Worm (Caenorhabditis elegans) whole organism, late embryonic: Measurements from ENCODE around the gene irld-38.

ENCODE experiments used
- C08G9.2 ChIP-seq: sonication (generic microtip); optimal IDR thresholded peaks from 2 replicates; lab custom pipeline; 2016; ENCODE audit warnings: mild to moderate bottlenecking, missing genetic modification characterization, moderate library complexity, missing compliant biosample characterization
- K02D7.2 ChIP-seq: sonication (generic microtip); optimal IDR thresholded peaks from 2 replicates; lab custom pipeline; 2017; ENCODE audit warnings: mild to moderate bottlenecking, missing genetic modification characterization, missing compliant biosample characterization
- Y22D7AL.16 ChIP-seq: sonication (generic microtip); optimal IDR thresholded peaks from 2 replicates; lab custom pipeline; 2016; ENCODE audit warnings: missing genetic modification characterization, missing compliant biosample characterization
- ama-1 ChIP-seq: fragments of 150-350 bp; optimal IDR thresholded peaks from 2 replicates; lab custom pipeline; 2014
- ceh-18 ChIP-seq: sonication (generic microtip); optimal IDR thresholded peaks from 2 replicates; lab custom pipeline; 2016; ENCODE audit warnings: missing genetic modification characterization, missing compliant biosample characterization
- ceh-24 ChIP-seq: sonication (generic microtip); optimal IDR thresholded peaks from 2 replicates; lab custom pipeline; 2016; ENCODE audit warnings: mild to moderate bottlenecking, missing genetic modification characterization, missing compliant biosample characterization
- ceh-30 ChIP-seq: fragments of 150-350 bp; optimal IDR thresholded peaks from 2 replicates; lab custom pipeline; 2014; ENCODE audit warnings: missing biosample characterization, missing genetic modification characterization
- ceh-48 ChIP-seq: sonication (generic microtip); optimal IDR thresholded peaks from 2 replicates; lab custom pipeline; 2016; ENCODE audit warnings: missing genetic modification characterization, inconsistent platforms, missing compliant biosample characterization
- dve-1 ChIP-seq: sonication (generic microtip); optimal IDR thresholded peaks from 2 replicates; lab custom pipeline; 2017; ENCODE audit warnings: antibody characterized with exemption, mild to moderate bottlenecking, missing genetic modification characterization, missing compliant biosample characterization
- elt-4 ChIP-seq: sonication (generic microtip); optimal IDR thresholded peaks from 2 replicates; lab custom pipeline; 2016; ENCODE audit warnings: missing genetic modification characterization, missing compliant biosample characterization
- ets-4 ChIP-seq: sonication (generic microtip); optimal IDR thresholded peaks from 2 replicates; lab custom pipeline; 2016; ENCODE audit warnings: missing genetic modification characterization, missing compliant biosample characterization
- fkh-6 ChIP-seq: sonication (generic microtip); optimal IDR thresholded peaks from 2 replicates; lab custom pipeline; 2016; ENCODE audit warnings: missing genetic modification characterization, missing compliant biosample characterization
- hlh-13 ChIP-seq: fragments of 200-800 bp; sonication (Bioruptor generic); optimal IDR thresholded peaks from 2 replicates; lab custom pipeline; 2018; ENCODE audit warnings: mild to moderate bottlenecking, missing genetic modification characterization, missing compliant biosample characterization
- hlh-15 ChIP-seq: sonication (generic microtip); optimal IDR thresholded peaks from 2 replicates; lab custom pipeline; 2016; ENCODE audit warnings: missing genetic modification characterization, missing compliant biosample characterization
- hlh-6 ChIP-seq: sonication (generic microtip); optimal IDR thresholded peaks from 2 replicates; lab custom pipeline; 2016; ENCODE audit warnings: missing genotype, missing genetic modification characterization, missing compliant biosample characterization
- lim-6 ChIP-seq: sonication (generic microtip); optimal IDR thresholded peaks from 2 replicates; lab custom pipeline; 2016; ENCODE audit warnings: missing genetic modification characterization, missing compliant biosample characterization
- lin-11 ChIP-seq: fragments of 200-800 bp; sonication (Bioruptor generic); optimal IDR thresholded peaks from 2 replicates; lab custom pipeline; 2018; ENCODE audit warnings: mild to moderate bottlenecking, missing genetic modification characterization, missing compliant biosample characterization
- nfya-1 ChIP-seq: sonication (generic microtip); optimal IDR thresholded peaks from 2 replicates; lab custom pipeline; 2017; ENCODE audit warnings: missing genetic modification characterization, mild to moderate bottlenecking, missing compliant biosample characterization, antibody characterized with exemption, moderate library complexity
- odd-2 ChIP-seq: sonication (generic microtip); optimal IDR thresholded peaks from 2 replicates; lab custom pipeline; 2017; ENCODE audit warnings: antibody characterized with exemption, mild to moderate bottlenecking, missing genetic modification characterization, missing compliant biosample characterization
- pax-1 ChIP-seq: fragments of 150-350 bp; optimal IDR thresholded peaks from 2 replicates; lab custom pipeline; 2014; ENCODE audit warnings: missing biosample characterization, missing genetic modification characterization
- pha-4 ChIP-seq: fragments of 150-350 bp; optimal IDR thresholded peaks from 2 replicates; lab custom pipeline; 2018; ENCODE audit warnings: missing biosample characterization, missing genetic modification reagents, missing genetic modification characterization
- pqm-1 ChIP-seq: sonication (generic microtip); optimal IDR thresholded peaks from 2 replicates; lab custom pipeline; 2016; ENCODE audit warnings: missing genetic modification characterization, missing compliant biosample characterization
- ref-2 ChIP-seq: sonication (generic microtip); optimal IDR thresholded peaks from 2 replicates; lab custom pipeline; 2016; ENCODE audit warnings: missing genetic modification characterization, missing compliant biosample characterization
- rnt-1 ChIP-seq: sonication (generic microtip); optimal IDR thresholded peaks from 2 replicates; lab custom pipeline; 2016; ENCODE audit warnings: missing genetic modification characterization, missing compliant biosample characterization
- sdc-2 ChIP-seq: sonication (generic microtip); optimal IDR thresholded peaks from 2 replicates; lab custom pipeline; 2016; ENCODE audit warnings: missing genotype, missing genetic modification characterization, missing compliant biosample characterization
- sox-2 ChIP-seq: fragments of 200-800 bp; sonication (Bioruptor generic); IDR thresholded peaks from 2 replicates; pipeline ENCODE4 v1.3.6; 2022; ENCODE audit warnings: missing genetic modification reagents, missing genetic modification characterization, missing compliant biosample characterization
- tbx-7 ChIP-seq: sonication (generic microtip); optimal IDR thresholded peaks from 2 replicates; lab custom pipeline; 2016; ENCODE audit warnings: missing genotype, missing genetic modification characterization, missing compliant biosample characterization
- ttx-3 ChIP-seq: sonication (generic microtip); optimal IDR thresholded peaks from 2 replicates; lab custom pipeline; 2016; ENCODE audit warnings: missing genetic modification reagents, missing genetic modification characterization, missing compliant biosample characterization
- unc-3 ChIP-seq, 2 experiments: fragments of 200-800 bp in 1 of 2; sonication (Bioruptor generic) in 1 of 2; sonication (generic microtip) in 1 of 2; conservative IDR thresholded peaks in 1 of 2; optimal IDR thresholded peaks in 1 of 2; 2 replicates each; pipeline versions ENCODE4 v1.3.6 to Lab custom; 2016 to 2022; ENCODE audit warnings: missing compliant biosample characterization in 2 of 2, missing genetic modification characterization in 2 of 2, missing genetic modification reagents in 1 of 2
- unc-55 ChIP-seq: sonication (generic microtip); optimal IDR thresholded peaks from 2 replicates; lab custom pipeline; 2017; ENCODE audit warnings: missing biosample characterization, missing genetic modification reagents, missing genetic modification characterization
- unc-86 ChIP-seq: sonication (generic microtip); optimal IDR thresholded peaks from 2 replicates; lab custom pipeline; 2016; ENCODE audit warnings: missing genetic modification characterization, missing compliant biosample characterization
- zip-5 ChIP-seq: sonication (generic microtip); optimal IDR thresholded peaks from 2 replicates; lab custom pipeline; 2016; ENCODE audit warnings: missing genetic modification characterization, missing compliant biosample characterization
- ztf-16 ChIP-seq: sonication (generic microtip); optimal IDR thresholded peaks from 2 replicates; lab custom pipeline; 2017; ENCODE audit warnings: missing genetic modification characterization, missing compliant biosample characterization

irld-38 gene

DNA sequence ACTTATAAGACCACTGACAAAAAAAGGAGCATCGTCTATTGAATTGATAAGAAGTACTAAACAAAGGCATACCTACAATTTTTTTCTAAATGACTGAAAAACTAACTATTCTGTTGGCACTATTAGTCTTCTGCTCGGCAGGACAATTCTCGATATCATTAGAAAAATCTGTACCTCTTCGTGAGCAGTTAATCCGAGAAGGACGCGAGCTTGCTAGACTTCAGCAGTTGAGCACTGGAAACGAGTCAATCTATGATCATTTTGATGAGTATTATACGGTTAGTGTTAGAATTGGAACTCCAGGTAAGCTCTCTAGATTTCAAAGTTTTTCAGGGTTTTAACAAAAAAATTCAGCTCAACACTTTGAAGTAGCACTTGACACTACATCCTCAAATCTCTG lies 4.0 kb downstream of the irld-38 start, which contains the start of gene asp-7:
Gene asp-7, plus strand, starts transcription at position 81 of the 400 bp plus-strand sequence.
- TF ChIP-seq ceh-24 (tag; lab: Kevin White, UChicago) (no peak), pha-4 (tag; lab: Kevin White, UChicago) (no peak), rnt-1 (tag; lab: Kevin White, UChicago) (no peak), ama-1 (lab: Kevin White, UChicago) (no peak)
- TF ChIP-seq, all 69 proteins: peak for 0

ce11 chrV:3024274-3024673 lies 8.0 kb downstream of the irld-38 start, which contains the start of gene asp-8:
asp-8 (plus strand) TSS chrV:3024549.
- TF ChIP-seq unc-55 (GFP tag; lab: Kevin White, UChicago), result no peak
- TF ChIP-seq nfya-1 (tag; lab: Kevin White, UChicago), result no peak
- TF ChIP-seq odd-2 (tag; lab: Kevin White, UChicago), result no peak
- no peak for TF ChIP-seq hlh-13 (GFP tag; lab: Kevin White, UChicago)
- TF ChIP-seq ets-4, result no peak
- TF ChIP-seq ama-1 (lab: Kevin White, UChicago), result no peak
- TF ChIP-seq ceh-48 (tag; lab: Kevin White, UChicago), result no peak
- no peak for TF ChIP-seq fkh-6 (tag; lab: Kevin White, UChicago)

DNA sequence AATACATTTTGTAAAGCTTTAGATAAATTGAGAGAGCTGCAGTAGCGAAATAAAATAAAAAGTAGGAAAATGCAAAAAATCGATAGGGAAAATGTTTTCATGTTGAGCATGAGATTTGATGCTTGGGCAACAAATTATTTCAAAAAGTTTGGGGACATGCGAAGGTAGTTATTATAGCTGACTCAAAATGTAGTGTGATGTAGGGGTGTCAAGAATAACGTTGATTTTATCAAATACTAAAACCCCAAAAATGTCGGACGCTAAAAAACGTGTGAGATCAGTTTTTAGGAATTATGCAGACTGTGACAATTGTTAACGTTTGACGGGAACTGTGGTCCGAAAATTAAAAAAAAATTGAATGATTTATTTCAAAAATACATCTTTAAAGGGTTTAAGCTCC lies 10.9 kb downstream of the irld-38 start, which contains the start of gene irld-12:
Gene irld-12, minus strand, starts transcription at position 101 of the 400 bp plus-strand sequence.
- TF ChIP-seq elt-4 (tag; lab: Kevin White, UChicago) (no peak), ceh-18 (tag; lab: Kevin White, UChicago) (no peak), tbx-7 (tag; lab: Kevin White, UChicago) (no peak), pqm-1 (tag; lab: Kevin White, UChicago) (no peak), ceh-48 (tag; lab: Kevin White, UChicago) (no peak), zip-5 (tag; lab: Kevin White, UChicago) (no peak), sox-2 (no peak), unc-86 (tag; lab: Kevin White, UChicago) (no peak), C08G9.2 (tag; lab: Kevin White, UChicago) (no peak)

DNA sequence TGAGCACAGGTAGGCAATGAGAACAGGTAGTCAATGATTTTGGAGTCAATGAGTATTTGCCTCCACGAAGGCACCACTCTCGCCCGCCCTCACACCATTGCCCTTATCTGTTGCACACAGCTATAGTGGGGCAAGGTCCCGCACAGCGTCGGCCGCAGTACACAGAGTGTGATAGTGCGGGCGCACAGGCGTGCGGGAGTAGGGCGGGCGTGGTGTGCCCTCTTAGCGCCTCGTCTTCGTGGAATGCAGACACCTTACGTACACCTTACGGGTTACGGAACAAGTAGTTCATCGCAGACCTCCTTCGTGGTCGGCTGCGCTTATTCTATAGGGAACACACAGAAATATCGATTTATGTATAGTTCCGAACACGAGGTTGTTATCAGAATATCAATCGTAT lies 14.3 kb downstream of the irld-38 start:
- TF ChIP-seq ztf-16 (tag; lab: Kevin White, UChicago) (no peak), sdc-2 (tag; lab: Kevin White, UChicago) (no peak)

DNA sequence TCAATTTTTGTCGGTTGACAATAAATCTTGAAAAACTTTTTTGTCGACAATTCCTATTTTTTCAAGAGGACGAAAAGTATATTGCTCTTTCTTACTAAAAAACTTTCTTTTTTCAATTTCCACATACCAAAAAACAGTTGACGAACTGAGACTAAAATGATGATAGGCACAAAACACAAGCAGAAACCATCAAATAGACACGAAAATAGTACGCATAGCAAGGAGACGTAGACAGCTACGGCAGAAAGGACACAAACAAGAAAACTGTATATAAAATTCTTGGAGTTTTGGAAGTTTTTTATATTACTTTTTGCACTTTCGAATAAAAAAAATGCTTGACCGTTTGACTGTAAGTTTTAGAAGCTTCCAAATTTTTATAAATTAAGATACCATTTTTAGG lies 18.1 kb downstream of the irld-38 start, which contains the start of gene K12D9.1:
Gene K12D9.1, plus strand, starts transcription at position 301 of the 400 bp plus-strand sequence.
- TF ChIP-seq ceh-18 (tag; lab: Kevin White, UChicago) (no peak), lin-11 (no peak), lim-6 (tag; lab: Kevin White, UChicago) (no peak), ref-2 (tag; lab: Kevin White, UChicago) (no peak), ttx-3 (tag; lab: Kevin White, UChicago) (no peak), unc-3 (GFP tag; conservative IDR thresholded peaks at IDR 0.05; lab: Robert Waterston, UW) (no peak), unc-3 (tag; optimal IDR thresholded peaks at IDR 0.05; lab: Kevin White, UChicago) (no peak), ets-4 (no peak), hlh-15 (tag; lab: Kevin White, UChicago) (no peak), fkh-6 (tag; lab: Kevin White, UChicago) (no peak), hlh-6 (tag; lab: Kevin White, UChicago) (no peak), Y22D7AL.16 (tag; lab: Kevin White, UChicago) (no peak), K02D7.2 (tag; lab: Kevin White, UChicago) (no peak), dve-1 (tag; lab: Kevin White, UChicago) (no peak), odd-2 (tag; lab: Kevin White, UChicago) (no peak), pax-1 (tag; lab: Kevin White, UChicago) (no peak), ceh-30 (tag; lab: Kevin White, UChicago) (no peak)
